Fruit fly (Drosophila melanogaster) Kc167 (cell line): ENCODE measurements around the gene CG4480.
"Not testable (repeated sequence)": the region's sequence is repeated elsewhere in the genome, so short reads cannot be mapped to it uniquely, and the experiment has no call there.

Experiments
- Myc ChIP-seq: fragments of >200 bp; optimal IDR thresholded peaks from 2 replicates; lab custom pipeline; 2017; ENCODE audit warnings: missing external identifiers
- Sin3A ChIP-seq: fragments of >200 bp; optimal IDR thresholded peaks from 2 replicates; lab custom pipeline; 2018; ENCODE audit warnings: missing external identifiers
- h ChIP-seq: fragments of >200 bp; optimal IDR thresholded peaks from 3 replicates; lab custom pipeline; 2018; ENCODE audit warnings: missing external identifiers
- insv ChIP-seq: fragments of >200 bp; optimal IDR thresholded peaks from 3 replicates; lab custom pipeline; 2018; ENCODE audit warnings: missing external identifiers
- psq ChIP-seq: fragments of >200 bp; optimal IDR thresholded peaks from 2 replicates; lab custom pipeline; 2017; ENCODE audit warnings: missing external identifiers
- ttk ChIP-seq: sonication (Bioruptor generic); optimal IDR thresholded peaks from 2 replicates; lab custom pipeline; 2017; ENCODE audit warnings: missing external identifiers

The CG4480 gene

dm6 chr2L:14871922-14872321 is at the start of gene CG4480:
Gene CG4480 (minus strand): TSS chr2L:14872022.
- TF ChIP-seq insv: no peak
- TF ChIP-seq Myc (lab: Kevin White, UChicago): no peak
- TF ChIP-seq ttk (lab: Kevin White, UChicago): no peak
- no peak for TF ChIP-seq psq (lab: Kevin White, UChicago)
- no peak for TF ChIP-seq Sin3A (lab: Kevin White, UChicago)
- TF ChIP-seq h (lab: Kevin White, UChicago): no peak

dm6 chr2L:14887530-14887929 is 15.7 kb upstream of the CG4480 start:
- TF ChIP-seq Myc (lab: Kevin White, UChicago) (no peak), h (lab: Kevin White, UChicago) (no peak), ttk (lab: Kevin White, UChicago) (no peak), insv (no peak), psq (lab: Kevin White, UChicago) (no peak), Sin3A (lab: Kevin White, UChicago) (no peak)

- not testable (repeated sequence) for TF ChIP-seq Sin3A (lab: Kevin White, UChicago); psq (lab: Kevin White, UChicago); insv
Measured at dm6 chr2L:14883621-14884020, 11.8 kb upstream of the CG4480 start, which contains the start of gene ProtB. Gene ProtB (minus strand): TSS chr2L:14883721.

- not testable (repeated sequence) for TF ChIP-seq ttk, psq, Myc (lab: Kevin White, UChicago)
Measured at dm6 chr2L:14881552-14881951, 9.7 kb upstream of the CG4480 start, which contains the start of gene ProtA. Gene ProtA (minus strand): TSS chr2L:14881652.

dm6 chr2L:14876233-14876632 is 4.4 kb upstream of the CG4480 start, which contains the start of gene CG15278:
Gene CG15278 (minus strand): TSS chr2L:14876333.
- TF ChIP-seq ttk (lab: Kevin White, UChicago) (no peak), Myc (lab: Kevin White, UChicago) (no peak), insv (no peak), psq (lab: Kevin White, UChicago) (no peak), h (lab: Kevin White, UChicago) (no peak), Sin3A (lab: Kevin White, UChicago) (no peak)

dm6 chr2L:14851678-14852077 is 20.1 kb downstream of the CG4480 start, which contains the start of gene CG15279:
Gene CG15279 (minus strand): TSS chr2L:14851749.
- TF ChIP-seq psq (lab: Kevin White, UChicago) (no peak), Sin3A (lab: Kevin White, UChicago) (no peak), Myc (lab: Kevin White, UChicago) (no peak), ttk (lab: Kevin White, UChicago) (no peak), insv (no peak), h (lab: Kevin White, UChicago) (no peak)

- TF ChIP-seq Sin3A (lab: Kevin White, UChicago) (no peak), psq (lab: Kevin White, UChicago) (no peak), insv (no peak), Myc (lab: Kevin White, UChicago) (no peak), h (lab: Kevin White, UChicago) (no peak)
Measured at dm6 chr2L:14842058-14842457, 29.8 kb downstream of the CG4480 start, which contains the start of gene CG42682. Gene CG42682 (plus strand): TSS chr2L:14842358.
